Fruit fly (Drosophila melanogaster): Measurements from ENCODE around the gene Esyt2.

dm6 chr3R:24567427-24567771 lies 22.9 kb downstream of the Esyt2 start:
- TF ChIP-seq psq (optimal IDR thresholded peaks at IDR 0.05): no peak
- TF ChIP-seq usp (GFP tag; optimal IDR thresholded peaks at IDR 0.05): no peak
- TF ChIP-seq pan (optimal IDR thresholded peaks at IDR 0.05): no peak
- TF ChIP-seq Dll (optimal IDR thresholded peaks at IDR 0.05): no peak
- TF ChIP-seq CG8478 (optimal IDR thresholded peaks at IDR 0.05): no peak
- TF ChIP-seq EcR (GFP tag; optimal IDR thresholded peaks at IDR 0.05): no peak
